Fruit fly (Drosophila melanogaster) whole organism, embryonic: ENCODE data around the gene Lgr3.

ENCODE experiments used
- Adf1 ChIP-seq: fragments of 200-800 bp; sonication (Bioruptor generic); IDR thresholded peaks from 2 replicates; pipeline ENCODE4 v1.3.6; 2022; ENCODE audit warnings: missing biosample characterization, missing genetic modification characterization
- Atf6 ChIP-seq: fragments of 200-800 bp; sonication (Bioruptor generic); IDR thresholded peaks from 2 replicates; pipeline ENCODE4 v1.3.6; 2022; ENCODE audit warnings: missing biosample characterization, missing genetic modification characterization
- Bgb ChIP-seq: fragments of 200-800 bp; sonication (Bioruptor generic); IDR thresholded peaks from 2 replicates; pipeline ENCODE4 v1.3.6; 2022; ENCODE audit warnings: missing biosample characterization, missing genetic modification characterization; ENCODE audit not compliant: partially characterized antibody
- CG11560 ChIP-seq: fragments of 200-800 bp; sonication (Bioruptor generic); IDR thresholded peaks from 3 replicates; pipeline ENCODE4 v1.3.6; 2022; ENCODE audit warnings: missing biosample characterization, missing genetic modification characterization
- CG11696 ChIP-seq: fragments of 200-800 bp; sonication (Bioruptor generic); IDR thresholded peaks from 2 replicates; pipeline ENCODE4 v1.3.6; 2022; ENCODE audit warnings: missing biosample characterization, missing genetic modification characterization
- CG12659 ChIP-seq: fragments of 200-800 bp; sonication (Bioruptor generic); optimal IDR thresholded peaks from 3 replicates; lab custom pipeline; 2017; ENCODE audit warnings: mild to moderate bottlenecking, missing biosample characterization, missing genetic modification reagents, missing genetic modification characterization
- CG13287 ChIP-seq: fragments of 200-800 bp; sonication (Bioruptor generic); IDR thresholded peaks from 2 replicates; pipeline ENCODE4 v1.3.6; 2022; ENCODE audit warnings: missing biosample characterization, missing genetic modification characterization; ENCODE audit not compliant: partially characterized antibody
- CG2116 ChIP-seq: fragments of 200-800 bp; sonication (Bioruptor generic); optimal IDR thresholded peaks from 3 replicates; lab custom pipeline; 2018; ENCODE audit warnings: missing biosample characterization, mild to moderate bottlenecking, missing genetic modification characterization
- CG2712 ChIP-seq: fragments of 200-800 bp; optimal IDR thresholded peaks from 3 replicates; lab custom pipeline; 2019; ENCODE audit warnings: missing biosample characterization, mild to moderate bottlenecking, missing genetic modification characterization, moderate library complexity
- CG30020 ChIP-seq: fragments of 200-800 bp; optimal IDR thresholded peaks from 2 replicates; lab custom pipeline; 2019; ENCODE audit warnings: missing biosample characterization, mild to moderate bottlenecking, missing genetic modification characterization, moderate library complexity
- CG30403 ChIP-seq: fragments of 200-800 bp; sonication (Bioruptor generic); optimal IDR thresholded peaks from 3 replicates; lab custom pipeline; 2016; ENCODE audit warnings: missing biosample characterization, missing genetic modification characterization
- CG33213 ChIP-seq: fragments of 200-800 bp; sonication (Bioruptor generic); optimal IDR thresholded peaks from 3 replicates; lab custom pipeline; 2016; ENCODE audit warnings: missing biosample characterization, missing genetic modification characterization
- CG4360 ChIP-seq: fragments of 200-800 bp; sonication (Bioruptor generic); IDR thresholded peaks from 2 replicates; pipeline ENCODE4 v1.3.6; 2022; ENCODE audit warnings: missing biosample characterization, missing genetic modification characterization
- CG4424 ChIP-seq: fragments of 200-800 bp; sonication (Bioruptor generic); optimal IDR thresholded peaks from 3 replicates; lab custom pipeline; 2016; ENCODE audit warnings: missing biosample characterization, missing genetic modification characterization
- CG4820 ChIP-seq: fragments of 200-800 bp; sonication (Bioruptor generic); optimal IDR thresholded peaks from 3 replicates; lab custom pipeline; 2016; ENCODE audit warnings: missing biosample characterization, missing genetic modification characterization
- CG6791 ChIP-seq: fragments of 200-800 bp; sonication (Bioruptor generic); IDR thresholded peaks from 3 replicates; pipeline ENCODE4 v1.3.6; 2022; ENCODE audit warnings: missing biosample characterization, missing genetic modification characterization; ENCODE audit not compliant: partially characterized antibody
- CG9727 ChIP-seq: fragments of 200-800 bp; sonication (Bioruptor generic); optimal IDR thresholded peaks from 3 replicates; lab custom pipeline; 2017; ENCODE audit warnings: missing biosample characterization, mild to moderate bottlenecking, missing genetic modification characterization
- CG9797 ChIP-seq: fragments of 200-800 bp; sonication (Bioruptor generic); optimal IDR thresholded peaks from 3 replicates; lab custom pipeline; 2018; ENCODE audit warnings: missing biosample characterization, mild to moderate bottlenecking, missing genetic modification characterization
- CTCF ChIP-seq: fragments of 200-800 bp; sonication (Bioruptor generic); optimal IDR thresholded peaks from 2 replicates; lab custom pipeline; 2017; ENCODE audit warnings: missing biosample characterization, mild to moderate bottlenecking, missing genetic modification characterization, moderate library complexity
- Dll ChIP-seq: fragments of 200-800 bp; sonication (Bioruptor generic); IDR thresholded peaks from 4 replicates; pipeline ENCODE4 v1.3.6; 2022; ENCODE audit warnings: missing biosample characterization, missing genetic modification characterization; ENCODE audit not compliant: partially characterized antibody
- Dref ChIP-seq: fragments of 200-800 bp; sonication (Bioruptor generic); IDR thresholded peaks from 2 replicates; pipeline ENCODE4 v1.3.6; 2022; ENCODE audit warnings: missing biosample characterization, missing genetic modification characterization
- Ets97D ChIP-seq: fragments of 200-800 bp; sonication (Bioruptor generic); optimal IDR thresholded peaks from 3 replicates; lab custom pipeline; 2016; ENCODE audit warnings: missing biosample characterization, missing genetic modification characterization
- HLH4C ChIP-seq: fragments of 200-800 bp; sonication (Bioruptor generic); IDR thresholded peaks from 3 replicates; pipeline ENCODE4 v1.3.6; 2022; ENCODE audit warnings: missing biosample characterization, missing genetic modification characterization; ENCODE audit not compliant: partially characterized antibody
- HmgD ChIP-seq: fragments of 200-800 bp; sonication (Bioruptor generic); optimal IDR thresholded peaks from 3 replicates; lab custom pipeline; 2016; ENCODE audit warnings: missing biosample characterization, missing genetic modification characterization
- Kr ChIP-seq: fragments of 200-800 bp; sonication (Bioruptor generic); optimal IDR thresholded peaks from 2 replicates; lab custom pipeline; 2017; ENCODE audit warnings: missing biosample characterization, mild to moderate bottlenecking, missing genetic modification characterization
- MESR4 ChIP-seq: fragments of 200-800 bp; sonication (Bioruptor generic); optimal IDR thresholded peaks from 2 replicates; lab custom pipeline; 2018; ENCODE audit warnings: missing biosample characterization, mild to moderate bottlenecking, missing genetic modification characterization, moderate library complexity
- Myb ChIP-seq: fragments of 200-800 bp; sonication (Bioruptor generic); optimal IDR thresholded peaks from 2 replicates; lab custom pipeline; 2016; ENCODE audit warnings: missing biosample characterization, missing genetic modification characterization
- Scr ChIP-seq: fragments of 200-800 bp; sonication (Bioruptor generic); IDR thresholded peaks from 2 replicates; pipeline ENCODE4 v1.3.6; 2022; ENCODE audit warnings: missing biosample characterization, missing genetic modification characterization; ENCODE audit not compliant: partially characterized antibody
- Sin3A ChIP-seq: fragments of >200 bp; optimal IDR thresholded peaks from 2 replicates; lab custom pipeline; 2018
- bbx ChIP-seq: fragments of 200-800 bp; sonication (Bioruptor generic); IDR thresholded peaks from 2 replicates; pipeline ENCODE4 v1.3.6; 2022; ENCODE audit warnings: missing biosample characterization, missing genetic modification characterization; ENCODE audit not compliant: partially characterized antibody
- dmrt99B ChIP-seq: fragments of 200-800 bp; sonication (Bioruptor generic); optimal IDR thresholded peaks from 2 replicates; lab custom pipeline; 2018; ENCODE audit warnings: missing biosample characterization, mild to moderate bottlenecking, missing genetic modification characterization, moderate library complexity
- emc ChIP-seq: fragments of 200-800 bp; sonication (Bioruptor generic); optimal IDR thresholded peaks from 2 replicates; lab custom pipeline; 2016; ENCODE audit warnings: missing biosample characterization, missing genetic modification characterization
- esg ChIP-seq: fragments of 200-800 bp; sonication (Bioruptor generic); conservative IDR thresholded peaks from 2 replicates; pipeline ENCODE4 v1.3.6; 2022; ENCODE audit warnings: missing biosample characterization, missing genetic modification characterization
- gem ChIP-seq: fragments of 200-800 bp; sonication (Bioruptor generic); optimal IDR thresholded peaks from 2 replicates; lab custom pipeline; 2019; ENCODE audit warnings: missing biosample characterization, mild to moderate bottlenecking, missing genetic modification characterization, moderate library complexity
- gfzf ChIP-seq: fragments of 200-800 bp; sonication (Bioruptor generic); optimal IDR thresholded peaks from 2 replicates; lab custom pipeline; 2016; ENCODE audit warnings: missing biosample characterization, mild to moderate bottlenecking, missing genetic modification characterization, moderate library complexity
- knrl ChIP-seq: fragments of 200-800 bp; sonication (Bioruptor generic); IDR thresholded peaks from 3 replicates; pipeline ENCODE4 v1.3.6; 2022; ENCODE audit warnings: missing biosample characterization, missing genetic modification characterization; ENCODE audit not compliant: partially characterized antibody
- onecut ChIP-seq: fragments of 200-800 bp; sonication (Bioruptor generic); IDR thresholded peaks from 2 replicates; pipeline ENCODE4 v1.3.6; 2022; ENCODE audit warnings: missing biosample characterization, missing genetic modification characterization
- otp ChIP-seq: fragments of 200-800 bp; sonication (Bioruptor generic); IDR thresholded peaks from 3 replicates; pipeline ENCODE4, ENCODE4 v1.3.6; 2022; ENCODE audit warnings: missing biosample characterization, missing genetic modification characterization
- phol ChIP-seq: fragments of 200-800 bp; sonication (Bioruptor generic); optimal IDR thresholded peaks from 3 replicates; lab custom pipeline; 2018; ENCODE audit warnings: missing biosample characterization, mild to moderate bottlenecking, missing genetic modification characterization, moderate library complexity
- row ChIP-seq: fragments of 200-800 bp; sonication (Bioruptor generic); IDR thresholded peaks from 3 replicates; pipeline ENCODE4 v1.3.6; 2022; ENCODE audit warnings: missing biosample characterization, missing genetic modification characterization
- schlank ChIP-seq: fragments of 200-800 bp; sonication (Bioruptor generic); optimal IDR thresholded peaks from 2 replicates; lab custom pipeline; 2018; ENCODE audit warnings: missing biosample characterization, mild to moderate bottlenecking, missing genetic modification characterization
- tna ChIP-seq: fragments of 200-800 bp; sonication (Bioruptor generic); IDR thresholded peaks from 2 replicates; pipeline ENCODE4 v1.3.6; 2022; ENCODE audit warnings: missing biosample characterization, missing genetic modification characterization; ENCODE audit not compliant: partially characterized antibody
- trem ChIP-seq: fragments of 200-800 bp; optimal IDR thresholded peaks from 3 replicates; lab custom pipeline; 2019; ENCODE audit warnings: missing biosample characterization, mild to moderate bottlenecking, missing genetic modification characterization, moderate library complexity
- twi ChIP-seq: fragments of 200-800 bp; optimal IDR thresholded peaks from 2 replicates; lab custom pipeline; 2019; ENCODE audit warnings: missing biosample characterization, mild to moderate bottlenecking, missing genetic modification characterization, moderate library complexity
- unc-4 ChIP-seq: fragments of 200-800 bp; sonication (Bioruptor generic); IDR thresholded peaks from 2 replicates; pipeline ENCODE4 v1.3.6; 2022; ENCODE audit warnings: missing biosample characterization, missing genetic modification characterization; ENCODE audit not compliant: partially characterized antibody
- vnd ChIP-seq: fragments of 200-800 bp; sonication (Bioruptor generic); IDR thresholded peaks from 3 replicates; pipeline ENCODE4 v1.3.6; 2022; ENCODE audit warnings: missing biosample characterization, missing genetic modification characterization; ENCODE audit not compliant: partially characterized antibody

The Lgr3 gene

dm6 chr3R:25626625-25627275, 38.9 kb upstream of the Lgr3 start, which contains the start of gene Ssadh (continued):
- TF ChIP-seq CG11560 (tag; lab: Robert Waterston, UW) (peak; percentile 99), CG30020 (tag; lab: Kevin White, UChicago) (peak; percentile 14), otp (GFP tag; lab: Robert Waterston, UW) (no peak), CG9797 (GFP tag; lab: Kevin White, UChicago) (peak; percentile 51), HLH4C (GFP tag; lab: Robert Waterston, UW) (peak; percentile 75), CG4424 (GFP tag; lab: Kevin White, UChicago) (peak; percentile 2), MESR4 (GFP tag; lab: Kevin White, UChicago) (peak; percentile 22), knrl (GFP tag; lab: Robert Waterston, UW) (peak; percentile 60), Atf6 (no peak), dmrt99B (tag; lab: Kevin White, UChicago) (no peak), vnd (GFP tag; lab: Robert Waterston, UW) (0 out of 3 replicates have a peak, but pooled peaks have one; percentile 40), unc-4 (GFP tag; lab: Robert Waterston, UW) (0 out of 2 replicates have a peak, but pooled peaks have one; percentile 44), CG13287 (GFP tag; lab: Robert Waterston, UW) (peak; percentile 56), HmgD (GFP tag; lab: Kevin White, UChicago) (no peak), bbx (peak; percentile 48; the same call in 1 of the 2 replicates), onecut (GFP tag; lab: Robert Waterston, UW) (peak; percentile 93), CG2712 (tag; lab: Kevin White, UChicago) (peak; percentile 29), Myb (GFP tag; lab: Kevin White, UChicago) (peak; percentile 99), Bgb (peak; percentile 61; the same call in 1 of the 2 replicates), row (GFP tag; lab: Robert Waterston, UW) (no peak), CG2116 (peak; percentile 78), esg (GFP tag; lab: Robert Waterston, UW) (no peak), CG12659 (GFP tag; lab: Kevin White, UChicago) (peak; percentile 31), phol (tag; lab: Kevin White, UChicago) (peak; percentile 21), trem (tag; lab: Kevin White, UChicago) (peak; percentile 100), CG4820 (no peak), gfzf (GFP tag; lab: Kevin White, UChicago) (peak; percentile 23), CG11696 (GFP tag; lab: Robert Waterston, UW) (no peak), twi (tag; lab: Kevin White, UChicago) (peak; percentile 61), Dll (GFP tag; lab: Robert Waterston, UW) (peak; percentile 63; the same call in 2 of the 4 replicates), Ets97D (GFP tag; lab: Kevin White, UChicago) (peak; percentile 39), Scr (GFP tag; lab: Robert Waterston, UW) (peak; percentile 57), emc (GFP tag; lab: Kevin White, UChicago) (no peak), CG30403 (no peak), CG4360 (no peak), Adf1 (GFP tag; lab: Robert Waterston, UW) (peak; percentile 49), CTCF (peak; percentile 27), Dref (peak; percentile 93), CG33213 (peak; percentile 16), schlank (tag; lab: Kevin White, UChicago) (no peak), CG6791 (0 out of 3 replicates have a peak, but pooled peaks have one; percentile 62), Kr (GFP tag; lab: Kevin White, UChicago) (no peak), gem (peak; percentile 6), tna (GFP tag; lab: Robert Waterston, UW) (peak; percentile 63; the same call in 1 of the 2 replicates), Sin3A (peak; percentile 69), CG9727 (GFP tag; lab: Kevin White, UChicago) (peak; percentile 3)
